Worm (Caenorhabditis elegans): Measurements from ENCODE around the gene M03E7.2.
"Not testable (repeated sequence)": the region's sequence is repeated elsewhere in the genome, so short reads cannot be mapped to it uniquely, and the experiment has no call there.

ce11 chrV:5602407-5602806 lies 15.0 kb upstream of the M03E7.2 start:
- TF ChIP-seq pha-4 (tag; optimal IDR thresholded peaks at IDR 0.05); let-607 (tag; optimal IDR thresholded peaks at IDR 0.05); lin-40 (tag; optimal IDR thresholded peaks at IDR 0.05); ama-1 (optimal IDR thresholded peaks at IDR 0.05); ama-1 (GFP tag; optimal IDR thresholded peaks at IDR 0.05); unc-62 (GFP tag; optimal IDR thresholded peaks at IDR 0.05); F57A8.1 (GFP tag; optimal IDR thresholded peaks at IDR 0.05); ztf-25 (GFP tag; IDR thresholded peaks at IDR 0.05): not testable (repeated sequence)

Measured in whole organism, young adult.